Worm (Caenorhabditis elegans) whole organism, early embryonic: ENCODE measurements around the gene gbb-1.

Experiments used
- B0310.2 ChIP-seq: sonication (generic microtip); optimal IDR thresholded peaks from 2 replicates; lab custom pipeline; 2016; ENCODE audit warnings: mild to moderate bottlenecking, missing genetic modification characterization, missing compliant biosample characterization
- ama-1 ChIP-seq: fragments of 150-350 bp; optimal IDR thresholded peaks from 2 replicates; lab custom pipeline; 2014
- flt-1 ChIP-seq: fragments of 200-800 bp; sonication (Bioruptor generic); IDR thresholded peaks from 2 replicates; pipeline ENCODE4 v1.3.6; 2022; ENCODE audit warnings: missing genetic modification characterization, missing compliant biosample characterization
- hmbx-1 ChIP-seq: sonication (generic microtip); optimal IDR thresholded peaks from 2 replicates; lab custom pipeline; 2016; ENCODE audit warnings: mild to moderate bottlenecking, missing genetic modification characterization, missing compliant biosample characterization
- hmg-4 ChIP-seq: fragments of 200-800 bp; sonication (Bioruptor generic); optimal IDR thresholded peaks from 2 replicates; lab custom pipeline; 2018; ENCODE audit warnings: mild to moderate bottlenecking, missing genetic modification characterization, missing compliant biosample characterization
- pes-1 ChIP-seq: fragments of 200-800 bp; sonication (Bioruptor generic); IDR thresholded peaks from 2 replicates; pipeline ENCODE4 v1.3.6; 2022; ENCODE audit warnings: missing genetic modification reagents, missing genetic modification characterization, missing compliant biosample characterization
- scrt-1 ChIP-seq: fragments of 200-800 bp; sonication (Bioruptor generic); IDR thresholded peaks from 2 replicates; pipeline ENCODE4 v1.3.6; 2022; ENCODE audit warnings: missing genetic modification characterization, missing compliant biosample characterization
- tbx-11 ChIP-seq: fragments of 200-800 bp; sonication (Bioruptor generic); IDR thresholded peaks from 2 replicates; pipeline ENCODE4 v1.3.6; 2022; ENCODE audit warnings: missing genetic modification characterization, missing compliant biosample characterization
- tbx-37 ChIP-seq: fragments of 200-800 bp; sonication (Bioruptor generic); conservative IDR thresholded peaks from 2 replicates; pipeline ENCODE4 v1.3.6; 2022; ENCODE audit warnings: missing genetic modification reagents, missing genetic modification characterization, missing compliant biosample characterization

DNA sequence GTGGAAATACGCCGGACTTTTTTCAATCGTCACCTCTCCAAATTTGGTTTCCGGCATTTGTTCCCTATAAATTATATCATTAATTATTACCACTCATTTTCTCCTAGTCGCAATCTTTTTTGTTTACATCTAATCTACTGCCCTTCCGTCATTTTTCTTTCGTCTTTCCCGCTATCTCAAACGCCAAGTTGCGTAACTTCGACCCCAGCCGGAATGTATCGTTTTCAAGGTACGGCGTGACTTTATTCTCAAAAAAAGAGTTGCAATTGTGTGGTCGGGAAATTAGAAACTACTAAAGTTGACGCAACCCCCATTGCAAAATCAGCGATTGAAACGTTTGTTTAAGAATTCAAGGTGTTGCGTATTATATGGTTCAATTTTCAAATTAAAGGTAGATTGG is 38.2 kb upstream of the gbb-1 start:
- TF ChIP-seq tbx-11 (GFP tag; lab: Robert Waterston, UW) (no peak), ama-1 (lab: Kevin White, UChicago) (no peak), flt-1 (GFP tag; lab: Robert Waterston, UW) (no peak), hmbx-1 (tag; lab: Kevin White, UChicago) (no peak), scrt-1 (GFP tag; lab: Robert Waterston, UW) (no peak), tbx-37 (no peak), hmg-4 (GFP tag; lab: Kevin White, UChicago) (no peak), B0310.2 (no peak), pes-1 (GFP tag; lab: Robert Waterston, UW) (no peak)
